Worm (Caenorhabditis elegans) whole organism, L2 larva: ENCODE data around the gene K10D11.6.

Experiments used
- C34F6.9 ChIP-seq: fragments of 150-350 bp; optimal IDR thresholded peaks from 2 replicates; lab custom pipeline; 2014; ENCODE audit warnings: missing biosample characterization, missing genetic modification characterization
- F13H6.1 ChIP-seq: sonication (generic microtip); optimal IDR thresholded peaks from 2 replicates; lab custom pipeline; 2016; ENCODE audit warnings: missing genetic modification characterization, missing compliant biosample characterization
- R02D3.7 ChIP-seq: fragments of 150-350 bp; optimal IDR thresholded peaks from 2 replicates; lab custom pipeline; 2014; ENCODE audit warnings: missing biosample characterization, missing genetic modification characterization
- Y55F3AM.14 ChIP-seq: fragments of 200-800 bp; sonication (Bioruptor generic); optimal IDR thresholded peaks from 2 replicates; lab custom pipeline; 2018; ENCODE audit warnings: mild to moderate bottlenecking, missing genetic modification characterization, missing compliant biosample characterization
- ZK546.5 ChIP-seq: sonication (generic microtip); optimal IDR thresholded peaks from 2 replicates; lab custom pipeline; 2017; ENCODE audit warnings: missing biosample characterization, missing genetic modification characterization
- aly-2 ChIP-seq: fragments of 150-350 bp; optimal IDR thresholded peaks from 2 replicates; lab custom pipeline; 2014; ENCODE audit warnings: missing biosample characterization, missing genetic modification characterization
- ceh-82 ChIP-seq: fragments of 150-350 bp; optimal IDR thresholded peaks from 2 replicates; lab custom pipeline; 2014; ENCODE audit warnings: missing biosample characterization, missing genetic modification characterization
- crh-2 ChIP-seq: sonication (generic microtip); optimal IDR thresholded peaks from 2 replicates; lab custom pipeline; 2017; ENCODE audit warnings: missing biosample characterization, missing genetic modification characterization
- egl-27 ChIP-seq: sonication (generic microtip); optimal IDR thresholded peaks from 3 replicates; lab custom pipeline; 2017; ENCODE audit warnings: missing biosample characterization, missing genetic modification reagents, missing genetic modification characterization
- fos-1 ChIP-seq: fragments of 150-350 bp; optimal IDR thresholded peaks from 2 replicates; lab custom pipeline; 2014; ENCODE audit warnings: missing biosample characterization, missing genetic modification characterization
- gmeb-1 ChIP-seq: fragments of 150-350 bp; optimal IDR thresholded peaks from 2 replicates; lab custom pipeline; 2014; ENCODE audit warnings: missing biosample characterization, missing genetic modification characterization
- lin-11 ChIP-seq: fragments of 150-350 bp; sonication (generic microtip); optimal IDR thresholded peaks from 2 replicates; lab custom pipeline; 2014; ENCODE audit warnings: missing biosample characterization, missing genetic modification characterization, inconsistent platforms, mixed read lengths
- lin-13 ChIP-seq: fragments of 150-350 bp; optimal IDR thresholded peaks from 2 replicates; lab custom pipeline; 2014; ENCODE audit warnings: missing biosample characterization, missing genetic modification reagents, missing genetic modification characterization
- lin-39 ChIP-seq: fragments of 150-350 bp; optimal IDR thresholded peaks from 2 replicates; lab custom pipeline; 2014; ENCODE audit warnings: missing biosample characterization, missing genetic modification reagents, missing genetic modification characterization
- mbf-1 ChIP-seq: sonication (generic microtip); optimal IDR thresholded peaks from 2 replicates; lab custom pipeline; 2017; ENCODE audit warnings: missing biosample characterization, missing genetic modification characterization
- mdl-1 ChIP-seq, 2 experiments: fragments of 150-350 bp in 1 of 2; sonication (generic microtip) in 1 of 2; optimal IDR thresholded peaks; 2 replicates each; lab custom pipeline; 2017; ENCODE audit warnings: missing biosample characterization in 2 of 2, missing genetic modification characterization in 2 of 2
- nhr-11 ChIP-seq: fragments of 150-350 bp; optimal IDR thresholded peaks from 2 replicates; lab custom pipeline; 2014; ENCODE audit warnings: missing biosample characterization, missing genetic modification characterization
- nhr-12 ChIP-seq: fragments of 150-350 bp; optimal IDR thresholded peaks from 2 replicates; lab custom pipeline; 2014; ENCODE audit warnings: missing biosample characterization, missing genetic modification characterization
- nhr-129 ChIP-seq: fragments of 150-350 bp; optimal IDR thresholded peaks from 2 replicates; lab custom pipeline; 2014; ENCODE audit warnings: missing biosample characterization, missing genetic modification characterization
- nhr-21 ChIP-seq: fragments of 150-350 bp; optimal IDR thresholded peaks from 2 replicates; lab custom pipeline; 2014; ENCODE audit warnings: missing biosample characterization, missing genetic modification characterization
- nhr-23 ChIP-seq: fragments of 150-350 bp; optimal IDR thresholded peaks from 2 replicates; lab custom pipeline; 2014; ENCODE audit warnings: missing biosample characterization, missing genetic modification reagents, missing genetic modification characterization
- nhr-237 ChIP-seq: fragments of 150-350 bp; optimal IDR thresholded peaks from 2 replicates; lab custom pipeline; 2014; ENCODE audit warnings: missing biosample characterization, missing genetic modification characterization
- nhr-25 ChIP-seq: fragments of 150-350 bp; sonication (generic microtip); optimal IDR thresholded peaks from 3 replicates; lab custom pipeline; 2014; ENCODE audit warnings: missing biosample characterization, missing genetic modification characterization
- nhr-6 ChIP-seq: fragments of 150-350 bp; optimal IDR thresholded peaks from 2 replicates; lab custom pipeline; 2014; ENCODE audit warnings: missing biosample characterization, missing genetic modification characterization
- nhr-77 ChIP-seq: fragments of 150-350 bp; optimal IDR thresholded peaks from 2 replicates; lab custom pipeline; 2014; ENCODE audit warnings: missing biosample characterization, missing genetic modification characterization
- peb-1 ChIP-seq: fragments of 150-350 bp; optimal IDR thresholded peaks from 2 replicates; lab custom pipeline; 2014; ENCODE audit warnings: missing biosample characterization, missing genetic modification characterization
- sem-4 ChIP-seq: fragments of 150-350 bp; optimal IDR thresholded peaks from 2 replicates; lab custom pipeline; 2014; ENCODE audit warnings: missing biosample characterization, missing genetic modification reagents, missing genetic modification characterization
- skn-1 ChIP-seq: sonication (generic microtip); optimal IDR thresholded peaks from 2 replicates; lab custom pipeline; 2017; ENCODE audit warnings: missing biosample characterization, missing genetic modification characterization
- sma-9 ChIP-seq, 2 experiments: fragments of 150-350 bp in 1 of 2; sonication (generic microtip) in 1 of 2; optimal IDR thresholded peaks; 2 replicates each; lab custom pipeline; 2014 to 2016; ENCODE audit warnings: missing genetic modification characterization in 2 of 2, mild to moderate bottlenecking in 1 of 2, missing biosample characterization in 1 of 2, missing compliant biosample characterization in 1 of 2, missing genetic modification reagents in 1 of 2, moderate library complexity in 1 of 2
- snpc-4 ChIP-seq: fragments of 150-350 bp; optimal IDR thresholded peaks from 2 replicates; lab custom pipeline; 2014; ENCODE audit warnings: missing biosample characterization, missing genetic modification characterization
- unc-39 ChIP-seq: fragments of 150-350 bp; optimal IDR thresholded peaks from 2 replicates; lab custom pipeline; 2014; ENCODE audit warnings: missing biosample characterization, missing genetic modification characterization
- unc-55 ChIP-seq: fragments of 150-350 bp; sonication (generic microtip); optimal IDR thresholded peaks from 3 replicates; lab custom pipeline; 2014; ENCODE audit warnings: missing biosample characterization, missing genetic modification reagents, missing genetic modification characterization
- unc-62 ChIP-seq: fragments of 150-350 bp; optimal IDR thresholded peaks from 2 replicates; lab custom pipeline; 2014; ENCODE audit warnings: missing biosample characterization, missing genetic modification reagents, missing genetic modification characterization
- zag-1 ChIP-seq: fragments of 150-350 bp; optimal IDR thresholded peaks from 2 replicates; lab custom pipeline; 2014; ENCODE audit warnings: missing biosample characterization, missing genetic modification characterization
- ztf-1 ChIP-seq: fragments of 200-800 bp; sonication (Bioruptor generic); conservative IDR thresholded peaks from 2 replicates; pipeline ENCODE4 v1.3.6; 2022; ENCODE audit warnings: missing genetic modification characterization, missing compliant biosample characterization
- ztf-11 ChIP-seq: sonication (generic microtip); optimal IDR thresholded peaks from 2 replicates; lab custom pipeline; 2017; ENCODE audit warnings: missing biosample characterization, missing genetic modification characterization
- ztf-4 ChIP-seq: fragments of 150-350 bp; optimal IDR thresholded peaks from 2 replicates; lab custom pipeline; 2014; ENCODE audit warnings: missing biosample characterization, missing genetic modification characterization

K10D11.6 gene

DNA sequence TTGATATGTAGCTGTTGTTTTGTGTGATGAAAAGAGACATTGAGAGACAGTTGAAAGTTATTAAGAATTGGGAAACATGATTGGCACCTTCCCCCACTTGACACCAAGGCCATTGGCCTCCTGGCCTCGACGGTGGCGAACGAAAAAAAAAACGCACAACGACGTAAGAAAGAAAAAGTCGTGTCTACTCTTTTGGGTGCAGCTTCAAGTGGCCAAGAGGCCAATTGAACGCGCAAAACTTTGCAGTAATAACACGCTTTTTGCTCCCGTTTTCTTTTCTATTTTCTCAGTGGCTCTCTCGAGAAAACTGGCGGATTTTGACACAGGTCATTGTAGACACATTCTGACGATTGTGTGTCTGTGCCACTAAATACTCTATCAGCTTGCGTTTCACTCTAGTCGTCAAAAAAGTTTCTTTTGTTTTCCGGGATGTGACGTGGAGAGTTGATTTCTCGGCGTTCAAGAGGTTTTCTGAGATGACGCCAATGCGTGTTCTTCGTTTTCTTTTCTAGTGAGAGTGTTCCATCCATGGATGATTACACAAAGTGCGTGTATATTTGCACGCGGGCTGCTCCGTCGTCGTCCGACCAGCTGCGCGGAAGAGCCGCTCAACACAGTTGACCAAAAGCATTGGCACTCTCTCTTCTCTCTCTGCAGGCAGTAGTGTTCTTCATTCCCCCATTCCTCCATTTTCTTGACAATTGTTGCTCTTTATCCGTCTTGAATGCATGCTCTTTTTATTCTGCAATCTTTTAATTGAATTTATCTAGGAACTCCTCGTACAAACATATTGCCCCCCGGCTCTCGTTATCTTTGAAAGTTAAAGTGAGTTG is 41.4 kb upstream of the K10D11.6 start:
- TF ChIP-seq nhr-25 (tag; lab: Kevin White, UChicago) (peak; percentile 8), unc-62 (GFP tag; lab: Kevin White, UChicago) (no peak), nhr-21 (tag; lab: Kevin White, UChicago) (no peak), ztf-4 (tag; lab: Kevin White, UChicago) (peak; percentile 5), unc-39 (no peak), mdl-1 (tag; optimal IDR thresholded peaks at IDR 0.05; lab: Kevin White, UChicago) (no peak), nhr-237 (tag; lab: Kevin White, UChicago) (no peak)

DNA sequence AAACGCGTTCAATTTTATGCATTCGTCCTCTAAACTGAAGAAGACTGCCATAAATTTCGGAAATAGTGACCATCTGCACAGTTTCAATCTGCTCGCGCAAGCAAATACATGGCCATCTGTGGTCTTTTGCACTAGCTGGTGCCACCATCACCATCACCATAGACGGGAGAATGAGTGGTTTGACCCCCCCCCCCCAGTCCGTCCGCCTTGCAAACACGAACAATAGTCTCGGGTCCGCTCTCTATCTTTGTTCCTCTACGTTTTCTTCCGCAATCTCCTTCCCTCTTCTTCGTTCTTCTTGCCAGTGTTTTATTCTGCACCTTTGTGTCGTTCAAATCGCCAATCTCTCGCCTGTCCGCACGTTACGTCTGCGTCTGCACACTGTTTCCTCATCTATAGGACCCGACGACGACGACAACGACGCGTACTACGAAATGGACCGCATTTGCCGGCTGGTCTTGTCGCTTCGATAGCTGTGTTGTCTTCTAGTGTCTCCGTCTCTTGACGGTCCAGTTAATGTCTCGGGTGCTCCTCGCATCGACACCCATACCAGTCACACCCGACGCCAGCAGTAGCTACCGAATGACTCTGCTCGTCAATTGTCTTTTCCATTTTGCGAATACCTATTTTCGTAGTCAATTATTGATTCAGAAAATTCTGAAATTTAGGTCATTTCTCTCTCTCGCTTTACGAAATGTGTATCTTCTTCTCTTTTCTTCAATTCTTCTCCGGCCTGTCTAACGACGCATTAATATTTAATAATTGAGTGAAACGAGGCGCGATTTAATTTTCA is 40.6 kb upstream of the K10D11.6 start:
- TF ChIP-seq skn-1 (tag; lab: Kevin White, UChicago) (no peak), nhr-25 (tag; lab: Kevin White, UChicago) (no peak), unc-55 (peak; percentile 22), sma-9 (GFP tag; optimal IDR thresholded peaks at IDR 0.05; lab: Kevin White, UChicago) (peak; percentile 21), sma-9 (tag; optimal IDR thresholded peaks at IDR 0.05; lab: Kevin White, UChicago) (no peak), F13H6.1 (tag; lab: Kevin White, UChicago) (peak; percentile 21), lin-39 (tag; lab: Kevin White, UChicago) (no peak), ztf-4 (tag; lab: Kevin White, UChicago) (no peak), mbf-1 (tag; lab: Kevin White, UChicago) (no peak), crh-2 (no peak), R02D3.7 (no peak), nhr-6 (tag; lab: Kevin White, UChicago) (no peak), gmeb-1 (no peak), zag-1 (tag; lab: Kevin White, UChicago) (peak; percentile 51), nhr-129 (tag; lab: Kevin White, UChicago) (peak; percentile 83), unc-39 (no peak), nhr-21 (tag; lab: Kevin White, UChicago) (no peak), peb-1 (tag; lab: Kevin White, UChicago) (no peak), nhr-12 (tag; lab: Kevin White, UChicago) (no peak)

DNA sequence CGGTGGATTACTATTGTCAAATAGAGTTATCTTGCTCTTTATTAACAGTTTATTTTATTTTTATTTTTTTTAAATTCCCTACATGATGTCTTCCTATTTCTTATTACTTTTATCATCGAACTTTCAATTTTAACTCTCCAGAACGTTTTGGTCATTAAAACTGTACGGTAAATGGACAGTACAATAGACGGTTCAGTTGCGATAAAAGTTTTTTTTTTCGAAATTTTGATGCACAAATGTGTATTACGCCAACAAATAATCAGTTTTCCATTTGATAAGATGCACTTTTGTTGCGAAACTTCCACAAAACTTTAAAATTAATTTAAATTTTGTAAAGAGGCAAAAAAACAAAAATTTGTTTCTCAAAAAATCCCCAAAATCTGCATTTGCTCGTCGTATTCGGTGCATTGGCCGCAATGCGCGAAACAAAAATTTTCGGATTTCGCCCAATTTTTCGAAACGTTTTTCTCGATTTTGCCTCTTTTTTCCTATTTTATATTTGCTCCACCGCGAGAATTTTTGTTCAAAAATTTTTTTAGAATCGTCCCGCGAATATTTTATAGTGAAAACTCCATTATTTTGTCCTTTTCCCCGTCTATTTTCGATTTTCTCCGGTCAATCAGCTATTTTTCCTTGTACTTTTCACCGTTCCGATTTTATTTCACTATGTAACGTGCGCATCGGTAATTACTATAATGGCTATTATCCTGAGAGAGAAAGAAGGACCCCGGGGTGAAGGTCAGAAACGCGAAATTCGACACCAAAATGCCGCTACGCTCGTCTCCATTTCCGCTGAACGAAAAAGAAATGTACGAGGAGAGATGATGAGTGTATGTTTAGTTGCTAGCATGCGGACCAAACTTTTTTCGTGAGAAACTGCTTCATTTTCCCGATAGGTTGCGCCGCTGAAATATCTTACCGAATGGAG is 39.8 kb upstream of the K10D11.6 start:
- TF ChIP-seq sem-4, result no peak
- TF ChIP-seq ZK546.5, result no peak
- TF ChIP-seq nhr-11, result no peak
- TF ChIP-seq nhr-12 (tag; lab: Kevin White, UChicago), result no peak
- no peak for TF ChIP-seq nhr-6 (tag; lab: Kevin White, UChicago)
- no peak for TF ChIP-seq nhr-25 (tag; lab: Kevin White, UChicago)
- no peak for TF ChIP-seq nhr-129 (tag; lab: Kevin White, UChicago)
- no peak for TF ChIP-seq sma-9 (GFP tag; optimal IDR thresholded peaks at IDR 0.05; lab: Kevin White, UChicago)
- no peak for TF ChIP-seq sma-9 (tag; optimal IDR thresholded peaks at IDR 0.05; lab: Kevin White, UChicago)
- TF ChIP-seq fos-1 (tag; lab: Kevin White, UChicago), result peak; percentile 16
- TF ChIP-seq lin-13 (GFP tag; lab: Kevin White, UChicago), result no peak
- no peak for TF ChIP-seq aly-2 (tag; lab: Kevin White, UChicago)
- peak; percentile 4 for TF ChIP-seq C34F6.9 (tag; lab: Kevin White, UChicago)
- no peak for TF ChIP-seq egl-27

DNA sequence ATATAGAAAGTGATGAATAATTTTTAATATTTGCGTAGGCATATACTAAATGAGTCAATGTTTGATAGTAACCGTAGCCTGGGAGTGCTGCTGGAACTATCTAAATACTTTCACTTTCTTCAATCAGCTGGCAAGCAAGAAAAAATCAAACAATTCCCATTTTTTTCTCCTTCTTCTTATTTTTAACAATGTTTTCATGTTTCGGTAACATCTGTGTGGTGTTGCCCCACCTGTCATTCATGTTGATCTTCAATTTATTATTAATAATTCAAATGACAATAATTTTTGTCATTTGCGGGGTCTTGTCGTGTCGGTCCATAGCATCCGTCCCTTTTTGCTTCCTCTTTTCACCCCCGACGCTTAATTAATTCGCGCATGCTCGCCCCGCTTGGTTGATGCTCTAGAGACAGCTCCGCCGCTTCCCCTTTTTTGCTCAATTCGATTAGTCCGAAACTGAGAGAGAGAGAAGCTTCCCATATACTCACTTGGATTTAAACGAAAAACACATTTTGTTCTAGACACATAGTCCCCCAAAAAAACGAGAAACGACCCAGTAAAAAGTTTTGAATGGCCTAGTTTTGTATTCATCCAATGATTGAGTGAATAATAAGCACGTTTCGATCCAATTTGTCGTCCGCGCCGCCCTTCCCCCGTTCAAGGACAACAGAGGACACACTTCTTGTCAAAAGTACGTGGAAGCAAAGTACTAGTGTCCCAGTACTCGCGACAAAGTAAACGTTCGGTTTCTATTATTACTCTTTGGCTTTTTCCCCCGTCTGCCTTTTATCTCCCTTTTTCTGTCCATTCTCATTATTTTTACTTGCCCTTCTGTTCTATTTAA is 38.8 kb upstream of the K10D11.6 start:
- no peak for TF ChIP-seq mdl-1 (tag; optimal IDR thresholded peaks at IDR 0.05; lab: Kevin White, UChicago)
- no peak for TF ChIP-seq sma-9 (GFP tag; optimal IDR thresholded peaks at IDR 0.05; lab: Kevin White, UChicago)
- no peak for TF ChIP-seq sma-9 (tag; optimal IDR thresholded peaks at IDR 0.05; lab: Kevin White, UChicago)
- TF ChIP-seq snpc-4 (tag; lab: Kevin White, UChicago), result no peak
- TF ChIP-seq Y55F3AM.14 (GFP tag; lab: Kevin White, UChicago), result peak; percentile 17
- TF ChIP-seq nhr-6 (tag; lab: Kevin White, UChicago), result no peak
- no peak for TF ChIP-seq unc-39
- no peak for TF ChIP-seq lin-13 (GFP tag; lab: Kevin White, UChicago)
- no peak for TF ChIP-seq nhr-12 (tag; lab: Kevin White, UChicago)
- no peak for TF ChIP-seq ztf-1 (GFP tag; lab: Robert Waterston, UW)
- no peak for TF ChIP-seq nhr-21 (tag; lab: Kevin White, UChicago)
- no peak for TF ChIP-seq nhr-77 (tag; lab: Kevin White, UChicago)
- peak; percentile 48 for TF ChIP-seq sem-4
- peak; percentile 1 for TF ChIP-seq crh-2
- TF ChIP-seq nhr-23 (tag; lab: Kevin White, UChicago), result no peak
- TF ChIP-seq nhr-237 (tag; lab: Kevin White, UChicago), result no peak
- no peak for TF ChIP-seq lin-11
- no peak for TF ChIP-seq peb-1 (tag; lab: Kevin White, UChicago)
- no peak for TF ChIP-seq nhr-25 (tag; lab: Kevin White, UChicago)
- no peak for TF ChIP-seq ceh-82 (tag; lab: Kevin White, UChicago)
- no peak for TF ChIP-seq ztf-11
- no peak for TF ChIP-seq skn-1 (tag; lab: Kevin White, UChicago)
